Fruit fly (Drosophila melanogaster) whole organism, embryonic: ENCODE measurements around the gene crm.
A peak's percentile ranks its signal among the peaks of the same experiment; 100 is the strongest.

Source experiments
- Bdp1 ChIP-seq: fragments of 200-800 bp; sonication (Bioruptor generic); optimal IDR thresholded peaks from 3 replicates; lab custom pipeline; 2016; ENCODE audit warnings: missing biosample characterization, missing genetic modification characterization
- CG10979 ChIP-seq: fragments of 200-800 bp; sonication (Bioruptor generic); optimal IDR thresholded peaks from 2 replicates; lab custom pipeline; 2018; ENCODE audit warnings: missing biosample characterization, mild to moderate bottlenecking, missing genetic modification characterization, moderate library complexity
- CG11093 ChIP-seq: fragments of 200-800 bp; sonication (Bioruptor generic); IDR thresholded peaks from 3 replicates; pipeline ENCODE4 v1.3.6; 2022; ENCODE audit warnings: missing biosample characterization, missing genetic modification characterization
- CG15269 ChIP-seq: fragments of 200-800 bp; sonication (Bioruptor generic); optimal IDR thresholded peaks from 2 replicates; lab custom pipeline; 2018; ENCODE audit warnings: missing biosample characterization, mild to moderate bottlenecking, missing genetic modification characterization, moderate library complexity
- CG18599 ChIP-seq: fragments of 200-800 bp; sonication (Bioruptor generic); optimal IDR thresholded peaks from 3 replicates; lab custom pipeline; 2017; ENCODE audit warnings: missing biosample characterization, missing genetic modification characterization, mild to moderate bottlenecking, moderate library complexity, missing genetic modification reagents
- CG8924 ChIP-seq: fragments of 200-800 bp; optimal IDR thresholded peaks from 3 replicates; lab custom pipeline; 2019; ENCODE audit warnings: missing biosample characterization, mild to moderate bottlenecking, missing genetic modification characterization, moderate library complexity
- CTCF ChIP-seq: fragments of 200-800 bp; sonication (Bioruptor generic); optimal IDR thresholded peaks from 2 replicates; lab custom pipeline; 2017; ENCODE audit warnings: missing biosample characterization, mild to moderate bottlenecking, missing genetic modification characterization, moderate library complexity
- fd96Cb ChIP-seq: fragments of 200-800 bp; sonication (Bioruptor generic); optimal IDR thresholded peaks from 2 replicates; lab custom pipeline; 2018; ENCODE audit warnings: missing biosample characterization, mild to moderate bottlenecking, missing genetic modification characterization, moderate library complexity
- ftz-f1 ChIP-seq: fragments of 200-800 bp; sonication (Bioruptor generic); optimal IDR thresholded peaks from 2 replicates; lab custom pipeline; 2016; ENCODE audit warnings: missing biosample characterization, missing genetic modification characterization
- luna ChIP-seq: fragments of 200-800 bp; sonication (Bioruptor generic); optimal IDR thresholded peaks from 2 replicates; lab custom pipeline; 2016; ENCODE audit warnings: missing biosample characterization, missing genetic modification characterization
- toy ChIP-seq: fragments of 200-800 bp; sonication (Bioruptor generic); IDR thresholded peaks from 2 replicates; pipeline ENCODE4 v1.3.6; 2022; ENCODE audit warnings: missing biosample characterization, missing genetic modification characterization

crm gene

DNA sequence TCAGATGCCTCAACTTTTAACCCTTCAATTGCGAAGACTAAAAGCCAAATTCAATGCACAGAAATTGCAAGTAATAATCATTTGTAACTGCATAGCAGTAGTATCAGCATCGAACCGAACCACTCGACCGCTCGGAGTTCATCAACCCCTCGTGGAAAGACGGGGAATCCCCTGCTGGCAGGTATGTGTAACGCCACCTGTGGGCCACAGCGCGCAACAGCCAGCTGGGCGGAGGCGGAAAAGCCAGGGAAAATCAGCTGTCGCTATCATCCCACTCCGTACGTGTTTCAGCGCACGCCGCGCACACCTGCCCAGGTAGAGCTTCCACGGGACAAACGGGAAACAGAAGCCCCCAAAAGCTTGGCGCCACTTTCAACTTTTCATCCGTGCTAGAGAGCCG lies 54.1 kb downstream of the crm start:
- no peak for TF ChIP-seq luna (GFP tag; lab: Kevin White, UChicago)
- peak; percentile 89 for TF ChIP-seq CTCF (GFP tag; lab: Kevin White, UChicago)
- TF ChIP-seq CG18599 (GFP tag; lab: Kevin White, UChicago) = no peak
- no peak for TF ChIP-seq toy (GFP tag; lab: Robert Waterston, UW)
- TF ChIP-seq Bdp1 (GFP tag; lab: Kevin White, UChicago) = no peak
- no peak for TF ChIP-seq fd96Cb (tag; lab: Kevin White, UChicago)
- no peak for TF ChIP-seq CG11093 (GFP tag; lab: Robert Waterston, UW)
- TF ChIP-seq CG15269 = no peak
- TF ChIP-seq ftz-f1 = no peak
- TF ChIP-seq CG8924 (tag; lab: Kevin White, UChicago) = no peak
- TF ChIP-seq CG10979 (tag; lab: Kevin White, UChicago) = peak; percentile 9
